Worm (Caenorhabditis elegans): Measurements from ENCODE around the gene E02H4.5.
A peak's percentile ranks its signal among the peaks of the same experiment; 100 is the strongest.

Gene E02H4.5

ce11 chrX:14207942-14208341 is 47.0 kb downstream of the E02H4.5 start, which contains the start of gene ceh-37:
TSS of gene ceh-37 (minus strand) at chrX:14208000.
- TF ChIP-seq hlh-30 (tag; optimal IDR thresholded peaks at IDR 0.05; ENCODE audit: insufficient read depth) = peak; percentile 61
- TF ChIP-seq pqm-1 (tag; optimal IDR thresholded peaks at IDR 0.05) = peak; percentile 50
- peak; percentile 97 for TF ChIP-seq php-3 (GFP tag; IDR thresholded peaks at IDR 0.05)
- TF ChIP-seq dve-1 (tag; optimal IDR thresholded peaks at IDR 0.05; ENCODE audit: insufficient read depth) = peak; percentile 19
- TF ChIP-seq Y48G9A.11 (GFP tag; IDR thresholded peaks at IDR 0.05) = no peak
- TF ChIP-seq daf-12 (tag; optimal IDR thresholded peaks at IDR 0.05) = no peak
- no peak for TF ChIP-seq lin-39 (tag; optimal IDR thresholded peaks at IDR 0.05)
- peak; percentile 68 for TF ChIP-seq hlh-11 (tag; optimal IDR thresholded peaks at IDR 0.05)
- TF ChIP-seq unc-62 (GFP tag; optimal IDR thresholded peaks at IDR 0.05 in 1 of 2) = peak in 1 of 2 experiments; percentile 92
- TF ChIP-seq unc-62 (tag; optimal IDR thresholded peaks at IDR 0.05) = no peak
- peak; percentile 30; the same call in 1 of the 2 replicates for TF ChIP-seq dmd-6 (GFP tag; IDR thresholded peaks at IDR 0.05)
- no peak for TF ChIP-seq daf-16 (GFP tag; optimal IDR thresholded peaks at IDR 0.05)
- peak; percentile 36 for TF ChIP-seq daf-16 (tag; optimal IDR thresholded peaks at IDR 0.05)
- TF ChIP-seq nhr-28 (tag; optimal IDR thresholded peaks at IDR 0.05) = peak; percentile 49

- TF ChIP-seq lin-1 (GFP tag; IDR thresholded peaks at IDR 0.05) (peak; percentile 41; the same call in 1 of the 2 replicates), pqm-1 (tag; optimal IDR thresholded peaks at IDR 0.05) (peak; percentile 64), dmd-6 (GFP tag; IDR thresholded peaks at IDR 0.05) (peak; percentile 48; the same call in 1 of the 2 replicates), daf-16 (GFP tag; optimal IDR thresholded peaks at IDR 0.05) (no peak), daf-16 (tag; optimal IDR thresholded peaks at IDR 0.05) (peak; percentile 69), dve-1 (tag; optimal IDR thresholded peaks at IDR 0.05; ENCODE audit: insufficient read depth) (peak; percentile 36), ceh-28 (tag; optimal IDR thresholded peaks at IDR 0.05) (no peak), nhr-28 (tag; optimal IDR thresholded peaks at IDR 0.05) (peak; percentile 53), hlh-11 (tag; optimal IDR thresholded peaks at IDR 0.05) (peak; percentile 42), nhr-42 (GFP tag; IDR thresholded peaks at IDR 0.05) (no peak)
These were observed 48.6 kb downstream of the E02H4.5 start for ce11 chrX:14206321-14206720.
